Fruit fly (Drosophila melanogaster) whole organism, embryonic: ENCODE results near the gene CG14961.

Experiments
- ATbp ChIP-seq: fragments of 200-800 bp; sonication (Bioruptor generic); optimal IDR thresholded peaks from 2 replicates; lab custom pipeline; 2017; ENCODE audit warnings: missing biosample characterization, mild to moderate bottlenecking, missing genetic modification characterization, missing genetic modification reagents
- Atf-2 ChIP-seq: fragments of 200-800 bp; sonication (Bioruptor generic); optimal IDR thresholded peaks from 2 replicates; lab custom pipeline; 2016; ENCODE audit warnings: missing biosample characterization, missing genetic modification characterization
- Atf3 ChIP-seq: fragments of 200-800 bp; sonication (Bioruptor generic); optimal IDR thresholded peaks from 3 replicates; lab custom pipeline; 2016; ENCODE audit warnings: missing biosample characterization, missing genetic modification characterization
- B-H2 ChIP-seq: fragments of 200-800 bp; sonication (Bioruptor generic); optimal IDR thresholded peaks from 2 replicates; lab custom pipeline; 2018; ENCODE audit warnings: missing biosample characterization, mild to moderate bottlenecking, missing genetic modification characterization
- CG10654 ChIP-seq: fragments of 200-800 bp; sonication (Bioruptor generic); optimal IDR thresholded peaks from 2 replicates; lab custom pipeline; 2016; ENCODE audit warnings: missing biosample characterization, missing genetic modification characterization
- CG1233 ChIP-seq: fragments of 200-800 bp; sonication (Bioruptor generic); optimal IDR thresholded peaks from 4 replicates; lab custom pipeline; 2018; ENCODE audit warnings: missing biosample characterization, mild to moderate bottlenecking, missing genetic modification characterization
- CG14710 ChIP-seq: fragments of 200-800 bp; sonication (Bioruptor generic); optimal IDR thresholded peaks from 3 replicates; lab custom pipeline; 2019; ENCODE audit warnings: missing biosample characterization, mild to moderate bottlenecking, missing genetic modification characterization, moderate library complexity
- CG15073 ChIP-seq: fragments of 200-800 bp; sonication (Bioruptor generic); optimal IDR thresholded peaks from 2 replicates; lab custom pipeline; 2016; ENCODE audit warnings: missing biosample characterization, missing genetic modification characterization
- CG2875 ChIP-seq: fragments of 200-800 bp; sonication (Bioruptor generic); optimal IDR thresholded peaks from 2 replicates; lab custom pipeline; 2017; ENCODE audit warnings: missing biosample characterization, mild to moderate bottlenecking, missing genetic modification characterization, missing genetic modification reagents
- CG30020 ChIP-seq: fragments of 200-800 bp; optimal IDR thresholded peaks from 2 replicates; lab custom pipeline; 2019; ENCODE audit warnings: missing biosample characterization, mild to moderate bottlenecking, missing genetic modification characterization, moderate library complexity
- CG31441 ChIP-seq: fragments of 200-800 bp; sonication (Bioruptor generic); IDR thresholded peaks from 2 replicates; pipeline ENCODE4 v1.3.6; 2022; ENCODE audit warnings: missing biosample characterization, missing genetic modification characterization
- CG32767 ChIP-seq: fragments of 200-800 bp; sonication (Bioruptor generic); IDR thresholded peaks from 2 replicates; pipeline ENCODE4 v1.3.6; 2022; ENCODE audit warnings: missing biosample characterization, missing genetic modification characterization
- CG34422 ChIP-seq: fragments of 200-800 bp; sonication (Bioruptor generic); IDR thresholded peaks from 3 replicates; pipeline ENCODE4 v1.3.6; 2022; ENCODE audit warnings: missing biosample characterization, missing genetic modification characterization
- CG4328 ChIP-seq: fragments of 200-800 bp; sonication (Bioruptor generic); optimal IDR thresholded peaks from 3 replicates; lab custom pipeline; 2017; ENCODE audit warnings: missing biosample characterization, missing genetic modification reagents, missing genetic modification characterization
- CG8359 ChIP-seq: fragments of 200-800 bp; sonication (Bioruptor generic); optimal IDR thresholded peaks from 2 replicates; lab custom pipeline; 2017; ENCODE audit warnings: missing biosample characterization, mild to moderate bottlenecking, missing genetic modification characterization, borderline replicate concordance
- CG8388 ChIP-seq: fragments of 200-800 bp; sonication (Bioruptor generic); optimal IDR thresholded peaks from 2 replicates; lab custom pipeline; 2019; ENCODE audit warnings: missing biosample characterization, mild to moderate bottlenecking, missing genetic modification characterization, moderate library complexity
- Camta ChIP-seq: fragments of 200-800 bp; sonication (Bioruptor generic); optimal IDR thresholded peaks from 2 replicates; lab custom pipeline; 2016; ENCODE audit warnings: missing biosample characterization, missing genetic modification characterization
- CoRest ChIP-seq: fragments of 200-800 bp; sonication (Bioruptor generic); optimal IDR thresholded peaks from 3 replicates; lab custom pipeline; 2018; ENCODE audit warnings: missing biosample characterization, mild to moderate bottlenecking, missing genetic modification characterization, moderate library complexity
- CrebB ChIP-seq: fragments of 200-800 bp; sonication (Bioruptor generic); optimal IDR thresholded peaks from 3 replicates; lab custom pipeline; 2018; ENCODE audit warnings: missing biosample characterization, mild to moderate bottlenecking, missing genetic modification characterization
- Deaf1 ChIP-seq: fragments of 200-800 bp; optimal IDR thresholded peaks from 3 replicates; lab custom pipeline; 2019; ENCODE audit warnings: missing biosample characterization, mild to moderate bottlenecking, missing genetic modification characterization, moderate library complexity
- Drgx ChIP-seq: fragments of 200-800 bp; sonication (Bioruptor generic); IDR thresholded peaks from 2 replicates; pipeline ENCODE4 v1.3.6; 2022; ENCODE audit warnings: missing biosample characterization, missing genetic modification characterization
- Ets97D ChIP-seq: fragments of 200-800 bp; sonication (Bioruptor generic); optimal IDR thresholded peaks from 3 replicates; lab custom pipeline; 2016; ENCODE audit warnings: missing biosample characterization, missing genetic modification characterization
- Fer3 ChIP-seq: fragments of 200-800 bp; sonication (Bioruptor generic); optimal IDR thresholded peaks from 2 replicates; lab custom pipeline; 2018; ENCODE audit warnings: missing biosample characterization, mild to moderate bottlenecking, missing genetic modification characterization, moderate library complexity
- Gug ChIP-seq: fragments of 200-800 bp; sonication (Bioruptor generic); IDR thresholded peaks from 4 replicates; pipeline ENCODE4 v1.3.6; 2022; ENCODE audit warnings: missing biosample characterization, missing genetic modification characterization
- HmgD ChIP-seq: fragments of 200-800 bp; sonication (Bioruptor generic); optimal IDR thresholded peaks from 3 replicates; lab custom pipeline; 2016; ENCODE audit warnings: missing biosample characterization, missing genetic modification characterization
- Hr51 ChIP-seq, 2 experiments: fragments of 200-800 bp; sonication (Bioruptor generic); optimal IDR thresholded peaks; 2 replicates in 1 of 2; 3 replicates in 1 of 2; lab custom pipeline; 2016 to 2018; ENCODE audit warnings: missing biosample characterization in 2 of 2, missing genetic modification characterization in 2 of 2, mild to moderate bottlenecking in 1 of 2, moderate library complexity in 1 of 2
- Myb ChIP-seq: fragments of 200-800 bp; sonication (Bioruptor generic); optimal IDR thresholded peaks from 2 replicates; lab custom pipeline; 2016; ENCODE audit warnings: missing biosample characterization, missing genetic modification characterization
- NC2β ChIP-seq: fragments of 200-800 bp; sonication (Bioruptor generic); optimal IDR thresholded peaks from 2 replicates; lab custom pipeline; 2016; ENCODE audit warnings: missing biosample characterization, missing genetic modification characterization
- Neu2 ChIP-seq: fragments of 200-800 bp; sonication (Bioruptor generic); optimal IDR thresholded peaks from 3 replicates; lab custom pipeline; 2016; ENCODE audit warnings: missing biosample characterization, missing genetic modification characterization, borderline replicate concordance
- Pdp1 ChIP-seq, 2 experiments: fragments of 200-800 bp; sonication (Bioruptor generic); optimal IDR thresholded peaks; 3 replicates each; lab custom pipeline; 2016; ENCODE audit warnings: missing biosample characterization in 2 of 2, missing genetic modification characterization in 2 of 2, mild to moderate bottlenecking in 1 of 2, moderate library complexity in 1 of 2
- Side ChIP-seq: fragments of 200-800 bp; sonication (Bioruptor generic); optimal IDR thresholded peaks from 2 replicates; lab custom pipeline; 2016; ENCODE audit warnings: missing biosample characterization, missing genetic modification characterization
- Sin3A ChIP-seq: fragments of >200 bp; optimal IDR thresholded peaks from 2 replicates; lab custom pipeline; 2018
- Ssrp ChIP-seq: fragments of 200-800 bp; sonication (Bioruptor generic); optimal IDR thresholded peaks from 2 replicates; lab custom pipeline; 2018; ENCODE audit warnings: missing biosample characterization, mild to moderate bottlenecking, missing genetic modification characterization, moderate library complexity
- abd-A ChIP-seq: fragments of 200-800 bp; sonication (Bioruptor generic); optimal IDR thresholded peaks from 3 replicates; lab custom pipeline; 2019; ENCODE audit warnings: missing biosample characterization, mild to moderate bottlenecking, missing genetic modification characterization, moderate library complexity
- ac ChIP-seq: fragments of 200-800 bp; sonication (Bioruptor generic); optimal IDR thresholded peaks from 3 replicates; lab custom pipeline; 2017; ENCODE audit warnings: missing biosample characterization, mild to moderate bottlenecking, missing genetic modification characterization
- aop ChIP-seq: fragments of 200-800 bp; sonication (Bioruptor generic); IDR thresholded peaks from 2 replicates; pipeline ENCODE4 v1.3.6; 2022; ENCODE audit warnings: missing biosample characterization, missing genetic modification characterization
- bsh ChIP-seq, 2 experiments: fragments of 200-800 bp; sonication (Bioruptor generic); optimal IDR thresholded peaks; 2 replicates each; lab custom pipeline; 2017 to 2018; ENCODE audit warnings: mild to moderate bottlenecking in 2 of 2, missing biosample characterization in 2 of 2, missing genetic modification characterization in 2 of 2, moderate library complexity in 1 of 2
- crc ChIP-seq: fragments of 200-800 bp; sonication (Bioruptor generic); optimal IDR thresholded peaks from 2 replicates; lab custom pipeline; 2016; ENCODE audit warnings: missing biosample characterization, missing genetic modification characterization
- fu2 ChIP-seq: fragments of 200-800 bp; sonication (Bioruptor generic); optimal IDR thresholded peaks from 2 replicates; lab custom pipeline; 2016; ENCODE audit warnings: missing biosample characterization, missing genetic modification characterization
- gem ChIP-seq: fragments of 200-800 bp; sonication (Bioruptor generic); optimal IDR thresholded peaks from 2 replicates; lab custom pipeline; 2019; ENCODE audit warnings: missing biosample characterization, mild to moderate bottlenecking, missing genetic modification characterization, moderate library complexity
- gsb-n ChIP-seq: fragments of 200-800 bp; sonication (Bioruptor generic); optimal IDR thresholded peaks from 3 replicates; lab custom pipeline; 2018; ENCODE audit warnings: missing biosample characterization, mild to moderate bottlenecking, missing genetic modification characterization
- insv ChIP-seq, 2 experiments: fragments of 200-800 bp; sonication (Bioruptor generic); optimal IDR thresholded peaks; 3 replicates each; lab custom pipeline; 2016 to 2018; ENCODE audit warnings: missing biosample characterization in 2 of 2, missing genetic modification characterization in 2 of 2
- lbe ChIP-seq: fragments of 200-800 bp; sonication (Bioruptor generic); optimal IDR thresholded peaks from 2 replicates; lab custom pipeline; 2016; ENCODE audit warnings: missing biosample characterization, mild to moderate bottlenecking, missing genetic modification characterization
- lmd ChIP-seq: fragments of 200-800 bp; sonication (Bioruptor generic); IDR thresholded peaks from 2 replicates; pipeline ENCODE4 v1.3.6; 2022; ENCODE audit warnings: missing biosample characterization, missing genetic modification characterization
- peb ChIP-seq: fragments of 200-800 bp; sonication (Bioruptor generic); IDR thresholded peaks from 2 replicates; pipeline ENCODE4 v1.3.6; 2022; ENCODE audit warnings: missing biosample characterization, missing genetic modification characterization
- pzg ChIP-seq: fragments of 200-800 bp; sonication (Bioruptor generic); optimal IDR thresholded peaks from 3 replicates; lab custom pipeline; 2018; ENCODE audit warnings: missing biosample characterization, mild to moderate bottlenecking, missing genetic modification characterization, moderate library complexity
- sd ChIP-seq: fragments of 200-800 bp; sonication (Bioruptor generic); optimal IDR thresholded peaks from 3 replicates; lab custom pipeline; 2018; ENCODE audit warnings: missing biosample characterization, mild to moderate bottlenecking, missing genetic modification characterization, moderate library complexity
- sr ChIP-seq: fragments of 200-800 bp; sonication (Bioruptor generic); IDR thresholded peaks from 3 replicates; pipeline ENCODE4 v1.3.6; 2022; ENCODE audit warnings: missing biosample characterization, missing genetic modification characterization
- vfl ChIP-seq: fragments of 200-800 bp; sonication (Bioruptor generic); optimal IDR thresholded peaks from 2 replicates; lab custom pipeline; 2016; ENCODE audit warnings: missing biosample characterization, missing genetic modification characterization
- zen2 ChIP-seq: fragments of 200-800 bp; sonication (Bioruptor generic); IDR thresholded peaks from 3 replicates; pipeline ENCODE4 v1.3.6; 2022; ENCODE audit warnings: missing biosample characterization, missing genetic modification characterization; ENCODE audit not compliant: partially characterized antibody

CG14961 gene

dm6 chr3L:3338882-3339590 is 9.2 kb downstream of the CG14961 start (continued):
- TF ChIP-seq Neu2 (GFP tag; lab: Kevin White, UChicago) (peak; percentile 88), Fer3 (tag; lab: Kevin White, UChicago) (no peak), Ets97D (GFP tag; lab: Kevin White, UChicago) (no peak), Drgx (GFP tag; lab: Robert Waterston, UW) (peak; percentile 75), CG10654 (no peak), Ssrp (tag; lab: Kevin White, UChicago) (peak; percentile 39), peb (GFP tag; lab: Robert Waterston, UW) (no peak), crc (GFP tag; lab: Kevin White, UChicago) (no peak), CG31441 (peak; percentile 8; the same call in 1 of the 2 replicates), Atf-2 (GFP tag; lab: Kevin White, UChicago) (no peak), Camta (GFP tag; lab: Kevin White, UChicago) (no peak), pzg (GFP tag; lab: Kevin White, UChicago) (no peak), vfl (GFP tag; lab: Kevin White, UChicago) (no peak), Gug (GFP tag; lab: Robert Waterston, UW) (no peak), abd-A (tag; lab: Kevin White, UChicago) (no peak), gsb-n (tag; lab: Kevin White, UChicago) (no peak), zen2 (GFP tag; lab: Robert Waterston, UW) (no peak), Side (GFP tag; lab: Kevin White, UChicago) (no peak), ATbp (GFP tag; lab: Kevin White, UChicago) (no peak), lbe (GFP tag; lab: Kevin White, UChicago) (no peak), Myb (GFP tag; lab: Kevin White, UChicago) (no peak), Deaf1 (no peak), gem (tag; lab: Kevin White, UChicago) (peak; percentile 25), CG2875 (GFP tag; lab: Kevin White, UChicago) (no peak), B-H2 (GFP tag; lab: Kevin White, UChicago) (no peak), aop (GFP tag; lab: Robert Waterston, UW) (no peak), CG4328 (GFP tag; lab: Kevin White, UChicago) (no peak), fu2 (no peak), CG8359 (GFP tag; lab: Kevin White, UChicago) (no peak), CG14710 (peak; percentile 28), insv (GFP tag; optimal IDR thresholded peaks at IDR 0.05; lab: Kevin White, UChicago) (peak; percentile 97 to 99), CG32767 (GFP tag; lab: Robert Waterston, UW) (no peak), CG34422 (GFP tag; lab: Robert Waterston, UW) (no peak), CG8388 (GFP tag; lab: Kevin White, UChicago) (peak; percentile 28), ac (GFP tag; lab: Kevin White, UChicago) (no peak), sd (no peak), CoRest (tag; lab: Kevin White, UChicago) (no peak), bsh (GFP tag; optimal IDR thresholded peaks at IDR 0.05; lab: Kevin White, UChicago) (peak; percentile 54 to 60), Hr51 (GFP tag; optimal IDR thresholded peaks at IDR 0.05; lab: Kevin White, UChicago) (no peak), CG30020 (tag; lab: Kevin White, UChicago) (no peak), sr (GFP tag; lab: Robert Waterston, UW) (no peak), CG15073 (GFP tag; lab: Kevin White, UChicago) (no peak), Atf3 (no peak), lmd (GFP tag; lab: Robert Waterston, UW) (no peak), NC2β (GFP tag; lab: Kevin White, UChicago) (no peak), HmgD (GFP tag; lab: Kevin White, UChicago) (no peak), CrebB (tag; lab: Kevin White, UChicago) (no peak), Sin3A (lab: Kevin White, UChicago) (no peak), Pdp1 (GFP tag; optimal IDR thresholded peaks at IDR 0.05; lab: Kevin White, UChicago) (no peak), CG1233 (GFP tag; lab: Kevin White, UChicago) (no peak)
